Worm (Caenorhabditis elegans) whole organism, midembryonic: ENCODE measurements around the gene F21F8.5.

Experiments
- cog-1 ChIP-seq: sonication (generic microtip); optimal IDR thresholded peaks from 2 replicates; lab custom pipeline; 2016; ENCODE audit warnings: missing genetic modification characterization, missing compliant biosample characterization
- flt-1 ChIP-seq: fragments of 200-800 bp; sonication (Bioruptor generic); IDR thresholded peaks from 2 replicates; pipeline ENCODE4 v1.3.6; 2022; ENCODE audit warnings: missing genetic modification characterization, missing compliant biosample characterization
- klf-2 ChIP-seq: fragments of 200-800 bp; sonication (Bioruptor generic); conservative IDR thresholded peaks from 2 replicates; pipeline ENCODE4 v1.3.6; 2022; ENCODE audit warnings: missing genetic modification reagents, missing genetic modification characterization, missing compliant biosample characterization
- ref-1 ChIP-seq: fragments of 200-800 bp; sonication (Bioruptor generic); conservative IDR thresholded peaks from 2 replicates; pipeline ENCODE4 v1.3.6; 2022; ENCODE audit warnings: missing genetic modification reagents, missing genetic modification characterization, missing compliant biosample characterization
- tab-1 ChIP-seq: fragments of 200-800 bp; sonication (Bioruptor generic); IDR thresholded peaks from 2 replicates; pipeline ENCODE4 v1.3.6; 2022; ENCODE audit warnings: missing genetic modification characterization, missing compliant biosample characterization
- ztf-23 ChIP-seq: fragments of 200-800 bp; sonication (Bioruptor generic); IDR thresholded peaks from 2 replicates; pipeline ENCODE4 v1.3.6; 2022; ENCODE audit warnings: missing genetic modification reagents, missing genetic modification characterization, missing compliant biosample characterization

DNA sequence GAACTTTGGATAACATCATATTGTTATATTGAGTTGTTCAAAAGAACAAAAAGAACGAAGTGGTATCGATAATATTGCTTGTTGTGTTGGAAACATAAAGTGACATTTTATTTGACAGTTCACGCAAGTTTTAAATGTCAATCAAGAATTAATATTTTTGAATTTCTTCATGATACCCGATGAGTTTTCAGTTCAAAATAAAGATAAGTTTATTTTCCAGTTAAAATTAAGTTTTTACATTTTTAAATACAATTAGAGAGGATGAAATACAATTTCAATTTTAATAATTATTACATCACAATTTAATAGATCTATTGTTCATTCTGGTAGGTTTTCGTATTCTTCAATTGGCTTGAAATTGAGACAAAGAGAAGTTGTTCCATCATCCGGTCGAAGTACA lies 31.4 kb upstream of the F21F8.5 start, which contains the start of gene W02D7.4:
- TF ChIP-seq ref-1 (GFP tag; lab: Robert Waterston, UW) (no peak), cog-1 (tag; lab: Kevin White, UChicago) (no peak), klf-2 (no peak), tab-1 (GFP tag; lab: Robert Waterston, UW) (no peak), ztf-23 (GFP tag; lab: Robert Waterston, UW) (no peak), flt-1 (GFP tag; lab: Robert Waterston, UW) (no peak)
